Fruit fly (Drosophila melanogaster) whole organism, embryonic: ENCODE data around the gene Vps26.

Experiments
- Ada2b ChIP-seq: fragments of 200-800 bp; sonication (Bioruptor generic); IDR thresholded peaks from 2 replicates; pipeline ENCODE4 v1.3.6; 2022; ENCODE audit warnings: missing biosample characterization, missing genetic modification characterization
- Awh ChIP-seq: fragments of 200-800 bp; sonication (Bioruptor generic); IDR thresholded peaks from 2 replicates; pipeline ENCODE4, ENCODE4 v1.3.6; 2022; ENCODE audit warnings: missing biosample characterization, missing genetic modification characterization
- CG10267 ChIP-seq: fragments of 200-800 bp; sonication (Bioruptor generic); optimal IDR thresholded peaks from 2 replicates; lab custom pipeline; 2018; ENCODE audit warnings: missing biosample characterization, mild to moderate bottlenecking, missing genetic modification characterization, moderate library complexity
- CG11398 ChIP-seq: fragments of 200-800 bp; sonication (Bioruptor generic); optimal IDR thresholded peaks from 2 replicates; lab custom pipeline; 2016; ENCODE audit warnings: missing biosample characterization, missing genetic modification characterization
- CG14710 ChIP-seq: fragments of 200-800 bp; sonication (Bioruptor generic); optimal IDR thresholded peaks from 3 replicates; lab custom pipeline; 2019; ENCODE audit warnings: missing biosample characterization, mild to moderate bottlenecking, missing genetic modification characterization, moderate library complexity
- CG15073 ChIP-seq: fragments of 200-800 bp; sonication (Bioruptor generic); optimal IDR thresholded peaks from 2 replicates; lab custom pipeline; 2016; ENCODE audit warnings: missing biosample characterization, missing genetic modification characterization
- CG15601 ChIP-seq: fragments of 200-800 bp; sonication (Bioruptor generic); optimal IDR thresholded peaks from 3 replicates; lab custom pipeline; 2019; ENCODE audit warnings: missing biosample characterization, mild to moderate bottlenecking, missing genetic modification characterization, moderate library complexity
- CG1603 ChIP-seq: fragments of 200-800 bp; sonication (Bioruptor generic); optimal IDR thresholded peaks from 2 replicates; lab custom pipeline; 2019; ENCODE audit warnings: missing biosample characterization, mild to moderate bottlenecking, missing genetic modification characterization, moderate library complexity
- CG1792 ChIP-seq: fragments of 200-800 bp; sonication (Bioruptor generic); optimal IDR thresholded peaks from 2 replicates; lab custom pipeline; 2016; ENCODE audit warnings: missing biosample characterization, missing genetic modification characterization
- CG1832 ChIP-seq: fragments of 200-800 bp; sonication (Bioruptor generic); optimal IDR thresholded peaks from 2 replicates; lab custom pipeline; 2017; ENCODE audit warnings: missing biosample characterization, mild to moderate bottlenecking, missing genetic modification characterization, inconsistent platforms
- CG2199 ChIP-seq: fragments of 200-800 bp; sonication (Bioruptor generic); IDR thresholded peaks from 3 replicates; pipeline ENCODE4 v1.3.6; 2022; ENCODE audit warnings: missing biosample characterization, missing genetic modification characterization
- CG32772 ChIP-seq: fragments of 200-800 bp; sonication (Bioruptor generic); IDR thresholded peaks from 2 replicates; pipeline ENCODE4 v1.3.6; 2022; ENCODE audit warnings: missing biosample characterization, missing genetic modification characterization
- CG3847 ChIP-seq: fragments of 200-800 bp; sonication (Bioruptor generic); IDR thresholded peaks from 2 replicates; pipeline ENCODE4 v1.3.6; 2022; ENCODE audit warnings: missing biosample characterization, missing genetic modification characterization
- CG4404 ChIP-seq: fragments of 200-800 bp; sonication (Bioruptor generic); IDR thresholded peaks from 2 replicates; pipeline ENCODE4 v1.3.6; 2022; ENCODE audit warnings: missing biosample characterization, missing genetic modification characterization
- CG6683 ChIP-seq: fragments of 200-800 bp; sonication (Bioruptor generic); optimal IDR thresholded peaks from 2 replicates; lab custom pipeline; 2017; ENCODE audit warnings: missing biosample characterization, mild to moderate bottlenecking, missing genetic modification characterization, missing genetic modification reagents
- CG7357 ChIP-seq: fragments of 200-800 bp; sonication (Bioruptor generic); IDR thresholded peaks from 3 replicates; pipeline ENCODE4 v1.3.6; 2022; ENCODE audit warnings: missing biosample characterization, missing genetic modification characterization
- CG7372 ChIP-seq: fragments of 200-800 bp; sonication (Bioruptor generic); IDR thresholded peaks from 2 replicates; pipeline ENCODE4 v1.3.6; 2022; ENCODE audit warnings: missing biosample characterization, missing genetic modification characterization
- CG7745 ChIP-seq: fragments of 200-800 bp; sonication (Bioruptor generic); optimal IDR thresholded peaks from 2 replicates; lab custom pipeline; 2018; ENCODE audit warnings: missing biosample characterization, mild to moderate bottlenecking, missing genetic modification characterization, moderate library complexity
- CG8388 ChIP-seq: fragments of 200-800 bp; sonication (Bioruptor generic); optimal IDR thresholded peaks from 2 replicates; lab custom pipeline; 2019; ENCODE audit warnings: missing biosample characterization, mild to moderate bottlenecking, missing genetic modification characterization, moderate library complexity
- CG9817 ChIP-seq: fragments of 200-800 bp; sonication (Bioruptor generic); optimal IDR thresholded peaks from 2 replicates; lab custom pipeline; 2018; ENCODE audit warnings: missing biosample characterization, mild to moderate bottlenecking, missing genetic modification characterization, moderate library complexity
- CkIIα-i1 ChIP-seq: fragments of 200-800 bp; sonication (Bioruptor generic); IDR thresholded peaks from 2 replicates; pipeline ENCODE4 v1.3.6; 2022; ENCODE audit warnings: missing biosample characterization, missing genetic modification characterization
- Doc3 ChIP-seq: fragments of 200-800 bp; sonication (Bioruptor generic); IDR thresholded peaks from 3 replicates; pipeline ENCODE4 v1.3.6; 2022; ENCODE audit warnings: missing biosample characterization, missing genetic modification characterization; ENCODE audit not compliant: partially characterized antibody
- Dref ChIP-seq: fragments of 200-800 bp; sonication (Bioruptor generic); IDR thresholded peaks from 2 replicates; pipeline ENCODE4 v1.3.6; 2022; ENCODE audit warnings: missing biosample characterization, missing genetic modification characterization
- ERR ChIP-seq: fragments of 200-800 bp; sonication (Bioruptor generic); optimal IDR thresholded peaks from 2 replicates; lab custom pipeline; 2016; ENCODE audit warnings: missing biosample characterization, missing genetic modification characterization
- Fer3 ChIP-seq: fragments of 200-800 bp; sonication (Bioruptor generic); optimal IDR thresholded peaks from 2 replicates; lab custom pipeline; 2018; ENCODE audit warnings: missing biosample characterization, mild to moderate bottlenecking, missing genetic modification characterization, moderate library complexity
- Hr39 ChIP-seq: fragments of >200 bp; optimal IDR thresholded peaks from 2 replicates; lab custom pipeline; 2017
- Lhr ChIP-seq: fragments of 200-800 bp; sonication (Bioruptor generic); optimal IDR thresholded peaks from 3 replicates; lab custom pipeline; 2017; ENCODE audit warnings: mild to moderate bottlenecking, missing biosample characterization, missing genetic modification reagents, missing genetic modification characterization
- Max ChIP-seq: fragments of 200-800 bp; sonication (Bioruptor generic); optimal IDR thresholded peaks from 2 replicates; lab custom pipeline; 2016; ENCODE audit warnings: missing biosample characterization, mild to moderate bottlenecking, missing genetic modification characterization
- Myb ChIP-seq: fragments of 200-800 bp; sonication (Bioruptor generic); optimal IDR thresholded peaks from 2 replicates; lab custom pipeline; 2016; ENCODE audit warnings: missing biosample characterization, missing genetic modification characterization
- Oli ChIP-seq: fragments of 200-800 bp; sonication (Bioruptor generic); optimal IDR thresholded peaks from 2 replicates; lab custom pipeline; 2018; ENCODE audit warnings: missing biosample characterization, mild to moderate bottlenecking, missing genetic modification characterization, moderate library complexity
- Side ChIP-seq: fragments of 200-800 bp; sonication (Bioruptor generic); optimal IDR thresholded peaks from 2 replicates; lab custom pipeline; 2016; ENCODE audit warnings: missing biosample characterization, missing genetic modification characterization
- TFAM ChIP-seq: fragments of 200-800 bp; sonication (Bioruptor generic); optimal IDR thresholded peaks from 2 replicates; lab custom pipeline; 2017; ENCODE audit warnings: missing biosample characterization, missing genetic modification characterization, inconsistent platforms
- Xbp1 ChIP-seq: fragments of 200-800 bp; sonication (Bioruptor generic); optimal IDR thresholded peaks from 3 replicates; lab custom pipeline; 2016; ENCODE audit warnings: missing biosample characterization, mild to moderate bottlenecking, missing genetic modification characterization
- abd-A ChIP-seq: fragments of 200-800 bp; sonication (Bioruptor generic); optimal IDR thresholded peaks from 3 replicates; lab custom pipeline; 2019; ENCODE audit warnings: missing biosample characterization, mild to moderate bottlenecking, missing genetic modification characterization, moderate library complexity
- ac ChIP-seq: fragments of 200-800 bp; sonication (Bioruptor generic); optimal IDR thresholded peaks from 3 replicates; lab custom pipeline; 2017; ENCODE audit warnings: missing biosample characterization, mild to moderate bottlenecking, missing genetic modification characterization
- chn ChIP-seq: fragments of 200-800 bp; sonication (Bioruptor generic); optimal IDR thresholded peaks from 2 replicates; lab custom pipeline; 2016; ENCODE audit warnings: missing biosample characterization, missing genetic modification characterization
- crc ChIP-seq: fragments of 200-800 bp; sonication (Bioruptor generic); optimal IDR thresholded peaks from 2 replicates; lab custom pipeline; 2016; ENCODE audit warnings: missing biosample characterization, missing genetic modification characterization
- croc ChIP-seq: fragments of 200-800 bp; sonication (Bioruptor generic); conservative IDR thresholded peaks from 3 replicates; pipeline ENCODE4 v1.3.6; 2022; ENCODE audit warnings: missing biosample characterization, missing genetic modification characterization
- dm ChIP-seq: fragments of 200-800 bp; sonication (Bioruptor generic); optimal IDR thresholded peaks from 3 replicates; lab custom pipeline; 2016; ENCODE audit warnings: missing biosample characterization, missing genetic modification characterization
- fru ChIP-seq: fragments of >200 bp; optimal IDR thresholded peaks from 2 replicates; lab custom pipeline; 2017
- gcm ChIP-seq: fragments of 200-800 bp; sonication (Bioruptor generic); optimal IDR thresholded peaks from 2 replicates; lab custom pipeline; 2019; ENCODE audit warnings: missing biosample characterization, mild to moderate bottlenecking, missing genetic modification characterization, moderate library complexity
- gro ChIP-seq: fragments of 200-800 bp; sonication (Bioruptor generic); optimal IDR thresholded peaks from 2 replicates; lab custom pipeline; 2016; ENCODE audit warnings: missing biosample characterization, missing genetic modification characterization
- hb ChIP-seq: fragments of 200-800 bp; sonication (Bioruptor generic); IDR thresholded peaks from 3 replicates; pipeline ENCODE4 v1.3.6; 2022; ENCODE audit warnings: missing biosample characterization, missing genetic modification characterization; ENCODE audit not compliant: partially characterized antibody
- lilli ChIP-seq: fragments of 200-800 bp; sonication (Bioruptor generic); optimal IDR thresholded peaks from 3 replicates; lab custom pipeline; 2016; ENCODE audit warnings: missing biosample characterization, missing genetic modification characterization
- luna ChIP-seq: fragments of 200-800 bp; sonication (Bioruptor generic); optimal IDR thresholded peaks from 2 replicates; lab custom pipeline; 2016; ENCODE audit warnings: missing biosample characterization, missing genetic modification characterization
- pho ChIP-seq: fragments of 200-800 bp; sonication (Bioruptor generic); optimal IDR thresholded peaks from 2 replicates; lab custom pipeline; 2016; ENCODE audit warnings: missing biosample characterization, missing genetic modification characterization
- row ChIP-seq: fragments of 200-800 bp; sonication (Bioruptor generic); IDR thresholded peaks from 3 replicates; pipeline ENCODE4 v1.3.6; 2022; ENCODE audit warnings: missing biosample characterization, missing genetic modification characterization
- so ChIP-seq: fragments of 200-800 bp; sonication (Bioruptor generic); IDR thresholded peaks from 3 replicates; pipeline ENCODE4 v1.3.6; 2022; ENCODE audit warnings: missing biosample characterization, missing genetic modification characterization
- sr ChIP-seq: fragments of 200-800 bp; sonication (Bioruptor generic); IDR thresholded peaks from 3 replicates; pipeline ENCODE4 v1.3.6; 2022; ENCODE audit warnings: missing biosample characterization, missing genetic modification characterization
- usp ChIP-seq: fragments of >200 bp; optimal IDR thresholded peaks from 2 replicates; lab custom pipeline; 2017; ENCODE audit warnings: missing biosample characterization, missing genetic modification characterization
- wdn ChIP-seq: fragments of 200-800 bp; sonication (Bioruptor generic); IDR thresholded peaks from 2 replicates; pipeline ENCODE4 v1.3.6; 2022; ENCODE audit warnings: missing biosample characterization, missing genetic modification characterization
- zfh1 ChIP-seq: fragments of 200-800 bp; sonication (Bioruptor generic); IDR thresholded peaks from 3 replicates; pipeline ENCODE4 v1.3.6; 2022; ENCODE audit warnings: missing biosample characterization, missing genetic modification characterization

The Vps26 gene

dm6 chrX:1849914-1850313 is 23.7 kb upstream of the Vps26 start (continued):
- TF ChIP-seq lilli (GFP tag; lab: Kevin White, UChicago) = peak; percentile 92
- TF ChIP-seq CG14710 (tag; lab: Kevin White, UChicago) = peak; percentile 66
- TF ChIP-seq Hr39 (lab: Kevin White, UChicago) = no peak
- peak; percentile 83 for TF ChIP-seq pho
- peak; percentile 88 for TF ChIP-seq CG9817 (tag; lab: Kevin White, UChicago)
- TF ChIP-seq sr (GFP tag; lab: Robert Waterston, UW) = no peak
- peak; percentile 73 for TF ChIP-seq ERR (GFP tag; lab: Kevin White, UChicago)
- peak; percentile 77 for TF ChIP-seq CG7372 (GFP tag; lab: Robert Waterston, UW)
- peak; percentile 86 for TF ChIP-seq Max (GFP tag; lab: Kevin White, UChicago)
- no peak for TF ChIP-seq CG1832
- no peak for TF ChIP-seq TFAM
- TF ChIP-seq CG2199 (GFP tag; lab: Robert Waterston, UW) = no peak
- peak; percentile 86 for TF ChIP-seq CG3847 (GFP tag; lab: Robert Waterston, UW)
- TF ChIP-seq abd-A (tag; lab: Kevin White, UChicago) = peak; percentile 83
- peak; percentile 93 for TF ChIP-seq Fer3 (tag; lab: Kevin White, UChicago)
- no peak for TF ChIP-seq hb (GFP tag; lab: Robert Waterston, UW)
- TF ChIP-seq Side (GFP tag; lab: Kevin White, UChicago) = peak; percentile 68
- TF ChIP-seq Doc3 = no peak
- peak; percentile 75 for TF ChIP-seq Ada2b (GFP tag; lab: Robert Waterston, UW)
- peak; percentile 62 for TF ChIP-seq CG15601 (tag; lab: Kevin White, UChicago)
- TF ChIP-seq CG1792 (GFP tag; lab: Kevin White, UChicago) = peak; percentile 58
- TF ChIP-seq zfh1 (GFP tag; lab: Robert Waterston, UW) = peak; percentile 54; the same call in 1 of the 3 replicates
- TF ChIP-seq Myb (GFP tag; lab: Kevin White, UChicago) = peak; percentile 56
- TF ChIP-seq luna (GFP tag; lab: Kevin White, UChicago) = no peak
- TF ChIP-seq so (GFP tag; lab: Robert Waterston, UW) = peak; percentile 86
- TF ChIP-seq Xbp1 = peak; percentile 83
- peak; percentile 66 for TF ChIP-seq crc (GFP tag; lab: Kevin White, UChicago)
- TF ChIP-seq Lhr (GFP tag; lab: Kevin White, UChicago) = no peak
- TF ChIP-seq CkIIα-i1 (GFP tag; lab: Robert Waterston, UW) = no peak
- TF ChIP-seq CG7357 (GFP tag; lab: Robert Waterston, UW) = peak; percentile 65; the same call in 2 of the 3 replicates
- TF ChIP-seq wdn = peak; percentile 77
- TF ChIP-seq CG15073 (GFP tag; lab: Kevin White, UChicago) = no peak
- peak; percentile 41; the same call in 1 of the 2 replicates for TF ChIP-seq CG4404 (GFP tag; lab: Robert Waterston, UW)
- peak; percentile 39; the same call in 1 of the 3 replicates for TF ChIP-seq croc (GFP tag; lab: Robert Waterston, UW)
- TF ChIP-seq CG10267 (tag; lab: Kevin White, UChicago) = peak; percentile 76
- peak; percentile 65 for TF ChIP-seq chn (GFP tag; lab: Kevin White, UChicago)
- no peak for TF ChIP-seq fru (lab: Kevin White, UChicago)
- TF ChIP-seq CG8388 (GFP tag; lab: Kevin White, UChicago) = peak; percentile 71
- peak; percentile 35 for TF ChIP-seq CG11398 (GFP tag; lab: Kevin White, UChicago)
- peak; percentile 80 for TF ChIP-seq CG1603 (tag; lab: Kevin White, UChicago)
- peak; percentile 80 for TF ChIP-seq CG6683 (GFP tag; lab: Kevin White, UChicago)
- peak; percentile 70 for TF ChIP-seq CG32772 (GFP tag; lab: Robert Waterston, UW)
- peak; percentile 58 for TF ChIP-seq Awh (GFP tag; lab: Robert Waterston, UW)
- peak; percentile 70 for TF ChIP-seq gcm (GFP tag; lab: Kevin White, UChicago)
- no peak for TF ChIP-seq usp (GFP tag; lab: Kevin White, UChicago)
- TF ChIP-seq ac (GFP tag; lab: Kevin White, UChicago) = peak; percentile 6
- no peak for TF ChIP-seq Dref (GFP tag; lab: Robert Waterston, UW)
- peak; percentile 94 for TF ChIP-seq row (GFP tag; lab: Robert Waterston, UW)
- TF ChIP-seq CG7745 (tag; lab: Kevin White, UChicago) = no peak
- peak; percentile 85 for TF ChIP-seq Oli
- peak; percentile 96 for TF ChIP-seq gro (GFP tag; lab: Kevin White, UChicago)
- peak; percentile 69 for TF ChIP-seq dm (GFP tag; lab: Kevin White, UChicago)
